Fruit fly (Drosophila melanogaster) whole organism, adult: Measurements from ENCODE around the gene CG18788.

Experiments
- CG11617 ChIP-seq: fragments of 200-800 bp; sonication (Bioruptor generic); optimal IDR thresholded peaks from 2 replicates; lab custom pipeline; 2017; ENCODE audit warnings: mild to moderate bottlenecking, missing biosample characterization, missing genetic modification reagents, missing genetic modification characterization
- CG12768 ChIP-seq: fragments of 200-800 bp; sonication (Bioruptor generic); optimal IDR thresholded peaks from 2 replicates; lab custom pipeline; 2017; ENCODE audit warnings: missing biosample characterization, missing genetic modification characterization, mild to moderate bottlenecking, moderate library complexity, missing genetic modification reagents
- CG14711 ChIP-seq: fragments of 200-800 bp; sonication (Bioruptor generic); optimal IDR thresholded peaks from 2 replicates; lab custom pipeline; 2018; ENCODE audit warnings: missing biosample characterization, mild to moderate bottlenecking, missing genetic modification characterization, moderate library complexity
- CG1620 ChIP-seq: fragments of 200-800 bp; sonication (Bioruptor generic); optimal IDR thresholded peaks from 2 replicates; lab custom pipeline; 2016; ENCODE audit warnings: missing biosample characterization, missing genetic modification characterization
- CG33017 ChIP-seq: fragments of 200-800 bp; sonication (Bioruptor generic); optimal IDR thresholded peaks from 2 replicates; lab custom pipeline; 2018; ENCODE audit warnings: missing biosample characterization, mild to moderate bottlenecking, missing genetic modification characterization, moderate library complexity
- CG5204 ChIP-seq: fragments of 200-800 bp; sonication (Bioruptor generic); optimal IDR thresholded peaks from 2 replicates; lab custom pipeline; 2016; ENCODE audit warnings: missing biosample characterization, missing genetic modification characterization
- CG7045 ChIP-seq: fragments of 200-800 bp; sonication (Bioruptor generic); optimal IDR thresholded peaks from 2 replicates; lab custom pipeline; 2017; ENCODE audit warnings: missing biosample characterization, mild to moderate bottlenecking, missing genetic modification characterization
- CG7101 ChIP-seq: fragments of 200-800 bp; sonication (Bioruptor generic); optimal IDR thresholded peaks from 2 replicates; lab custom pipeline; 2018; ENCODE audit warnings: missing biosample characterization, mild to moderate bottlenecking, missing genetic modification characterization, moderate library complexity
- Clk ChIP-seq: fragments of 200-800 bp; sonication (Bioruptor generic); optimal IDR thresholded peaks from 2 replicates; lab custom pipeline; 2017; ENCODE audit warnings: missing biosample characterization, missing genetic modification characterization
- Crg-1 ChIP-seq: fragments of 200-800 bp; sonication (Bioruptor generic); optimal IDR thresholded peaks from 2 replicates; lab custom pipeline; 2016; ENCODE audit warnings: missing biosample characterization, missing genetic modification characterization
- Hr96 ChIP-seq: fragments of 200-800 bp; sonication (Bioruptor generic); optimal IDR thresholded peaks from 2 replicates; lab custom pipeline; 2016; ENCODE audit warnings: missing biosample characterization, missing genetic modification characterization
- Mnt ChIP-seq: fragments of 200-800 bp; sonication (Bioruptor generic); optimal IDR thresholded peaks from 2 replicates; lab custom pipeline; 2016; ENCODE audit warnings: missing biosample characterization, mild to moderate bottlenecking, missing genetic modification characterization
- bab1 ChIP-seq: fragments of 200-800 bp; sonication (Bioruptor generic); optimal IDR thresholded peaks from 3 replicates; lab custom pipeline; 2019; ENCODE audit warnings: missing biosample characterization, mild to moderate bottlenecking, missing genetic modification characterization, moderate library complexity
- cic ChIP-seq: fragments of 200-800 bp; sonication (Bioruptor generic); optimal IDR thresholded peaks from 2 replicates; lab custom pipeline; 2017; ENCODE audit warnings: missing biosample characterization, mild to moderate bottlenecking, missing genetic modification characterization, moderate library complexity
- cnc ChIP-seq, 2 experiments: fragments of >200 bp; optimal IDR thresholded peaks; 2 replicates each; lab custom pipeline; 2017
- kay ChIP-seq: fragments of 200-800 bp; sonication (Bioruptor generic); peaks from one replicate; lab custom pipeline; 2016; ENCODE audit warnings: missing biosample characterization, missing genetic modification characterization, borderline replicate concordance
- ovo ChIP-seq: fragments of 200-800 bp; sonication (Bioruptor generic); optimal IDR thresholded peaks from 2 replicates; lab custom pipeline; 2016; ENCODE audit warnings: missing biosample characterization, missing genetic modification characterization
- pad ChIP-seq: fragments of 200-800 bp; sonication (Bioruptor generic); optimal IDR thresholded peaks from 3 replicates; lab custom pipeline; 2017; ENCODE audit warnings: missing biosample characterization, missing genetic modification characterization, mild to moderate bottlenecking, moderate library complexity, missing genetic modification reagents
- tj ChIP-seq: fragments of 200-800 bp; sonication (Bioruptor generic); optimal IDR thresholded peaks from 3 replicates; lab custom pipeline; 2017; ENCODE audit warnings: missing biosample characterization, mild to moderate bottlenecking, missing genetic modification characterization, moderate library complexity
- toe ChIP-seq: fragments of 200-800 bp; sonication (Bioruptor generic); optimal IDR thresholded peaks from 2 replicates; lab custom pipeline; 2016; ENCODE audit warnings: missing biosample characterization, missing genetic modification characterization

The CG18788 gene

DNA sequence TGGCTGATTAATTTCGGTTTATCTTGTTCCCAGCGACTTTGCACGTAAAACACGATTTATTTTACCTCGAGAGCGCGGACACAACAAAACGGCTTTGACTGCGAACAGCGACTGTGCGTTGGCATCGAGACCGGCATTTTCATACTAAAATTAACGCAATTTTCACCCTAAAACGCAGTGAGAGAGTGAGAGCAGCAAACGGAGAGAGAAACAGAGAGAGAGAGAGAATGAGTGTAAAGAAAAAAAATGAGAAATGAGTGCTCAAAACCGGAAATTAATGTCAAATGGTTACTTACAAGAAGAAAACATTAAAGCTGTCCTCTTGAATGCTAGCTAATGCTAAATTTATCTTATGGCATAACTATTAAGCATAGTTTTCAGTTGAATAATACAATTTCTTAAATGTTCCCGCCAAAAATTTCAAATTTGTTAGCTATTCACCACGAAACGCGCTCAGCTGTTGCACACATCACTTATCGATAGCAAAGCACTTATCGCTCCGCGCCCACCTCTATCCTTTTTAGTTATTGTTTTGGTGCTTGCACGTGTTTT is 21.9 kb downstream of the CG18788 start, which contains the start of the genes JhI-21, RpL7-like and CG34164:
Gene JhI-21, minus strand, starts transcription at position 206 of the 552 bp plus-strand sequence.
Gene RpL7-like, plus strand, starts transcription at position 490 of the 552 bp plus-strand sequence.
Gene CG34164, plus strand, starts transcription at position 512 of the 552 bp plus-strand sequence.
- peak; percentile 87 for TF ChIP-seq Mnt
- TF ChIP-seq Hr96 (GFP tag; lab: Kevin White, UChicago) = no peak
- no peak for TF ChIP-seq CG5204 (GFP tag; lab: Kevin White, UChicago)
- TF ChIP-seq bab1 (GFP tag; lab: Kevin White, UChicago) = no peak
- no peak for TF ChIP-seq cic
- TF ChIP-seq CG7101 (tag; lab: Kevin White, UChicago) = no peak
- no peak for TF ChIP-seq ovo (GFP tag; lab: Kevin White, UChicago)
- no peak for TF ChIP-seq CG11617 (GFP tag; lab: Kevin White, UChicago)
- TF ChIP-seq CG12768 = peak; percentile 4
- TF ChIP-seq tj (GFP tag; lab: Kevin White, UChicago) = peak; percentile 57

DNA sequence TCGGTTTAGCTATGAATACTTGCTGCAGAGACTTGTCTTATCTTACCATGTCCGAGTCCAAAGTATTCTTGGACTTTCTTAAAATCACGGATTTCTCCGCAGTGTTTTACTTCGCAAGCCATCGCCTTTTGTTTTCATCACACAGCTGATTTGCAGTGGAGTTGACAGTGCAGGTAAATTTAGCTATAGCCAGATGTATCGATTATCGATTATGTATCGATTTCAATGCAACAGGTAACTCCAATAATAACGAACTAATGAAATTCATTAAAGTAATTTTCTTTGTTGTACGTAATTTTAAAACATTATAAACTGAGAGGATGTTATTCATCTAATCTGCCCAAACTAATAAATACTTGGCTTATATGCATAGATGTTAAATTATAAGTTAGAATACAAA is 29.0 kb downstream of the CG18788 start, which contains the start of gene Rab3-GAP:
Gene Rab3-GAP, minus strand, starts transcription at position 150 of the 400 bp plus-strand sequence.
- TF ChIP-seq cic (no peak), Mnt (no peak), CG7101 (tag; lab: Kevin White, UChicago) (peak; percentile 13), CG11617 (GFP tag; lab: Kevin White, UChicago) (peak; percentile 20), bab1 (GFP tag; lab: Kevin White, UChicago) (peak; percentile 47), CG33017 (no peak), CG7045 (GFP tag; lab: Kevin White, UChicago) (no peak), CG5204 (GFP tag; lab: Kevin White, UChicago) (no peak), kay (no peak), CG14711 (tag; lab: Kevin White, UChicago) (peak; percentile 29), Hr96 (GFP tag; lab: Kevin White, UChicago) (no peak), toe (GFP tag; lab: Kevin White, UChicago) (no peak)

- TF ChIP-seq CG33017 = peak; percentile 64
- no peak for TF ChIP-seq ovo (GFP tag; lab: Kevin White, UChicago)
- peak; percentile 51 for TF ChIP-seq CG7101 (tag; lab: Kevin White, UChicago)
- peak; percentile 29 for TF ChIP-seq CG11617 (GFP tag; lab: Kevin White, UChicago)
- TF ChIP-seq CG7045 (GFP tag; lab: Kevin White, UChicago) = peak; percentile 19
- peak; percentile 15 for TF ChIP-seq CG12768
- TF ChIP-seq CG14711 (tag; lab: Kevin White, UChicago) = peak; percentile 34
- TF ChIP-seq Clk (GFP tag; lab: Kevin White, UChicago) = no peak
- TF ChIP-seq CG1620 = no peak
- TF ChIP-seq CG5204 (GFP tag; lab: Kevin White, UChicago) = no peak
These were observed 31.8 kb downstream of the CG18788 start for dm6 chr2L:12065683-12066386.

DNA sequence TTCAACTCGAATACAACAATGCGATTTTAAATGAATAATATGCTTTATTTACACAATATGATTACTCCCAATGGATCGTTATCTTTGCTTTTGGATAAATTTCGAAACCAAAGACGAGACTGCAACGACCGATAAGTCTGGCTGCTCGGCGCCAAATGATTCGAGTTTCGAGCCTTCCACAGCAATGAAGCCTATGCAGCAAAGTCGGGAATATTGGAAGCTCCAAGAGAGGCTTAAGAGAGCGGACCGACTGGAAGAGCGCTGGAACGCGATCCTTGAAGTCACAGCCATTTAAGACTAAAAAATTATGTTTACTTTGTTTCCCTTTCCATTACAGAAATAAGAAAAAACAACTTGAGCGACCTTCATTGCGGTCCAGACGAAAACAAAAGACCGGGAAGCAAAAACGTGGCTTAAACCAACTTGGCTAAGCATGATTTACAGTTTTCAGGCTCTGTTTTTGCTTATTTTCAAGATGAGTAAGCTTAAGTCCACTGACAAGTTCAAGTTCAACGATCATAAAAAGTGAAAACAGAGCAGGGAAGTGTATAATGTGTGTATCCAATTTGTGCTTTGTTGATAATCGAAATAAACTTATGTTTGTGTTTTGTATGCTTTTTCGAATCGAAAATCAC is 32.7 kb downstream of the CG18788 start, which contains the start of gene firl:
Gene firl, minus strand, starts transcription at position 159 of the 635 bp plus-strand sequence.
- TF ChIP-seq CG5204 (GFP tag; lab: Kevin White, UChicago) (no peak), CG7045 (GFP tag; lab: Kevin White, UChicago) (no peak), CG7101 (tag; lab: Kevin White, UChicago) (no peak), Crg-1 (no peak), Hr96 (GFP tag; lab: Kevin White, UChicago) (no peak)

dm6 chr2L:12075850-12076249 is 41.9 kb downstream of the CG18788 start, which contains the start of gene CG14947:
Gene CG14947 (plus strand): TSS chr2L:12076100.
- no peak for TF ChIP-seq pad (GFP tag; lab: Kevin White, UChicago)
- TF ChIP-seq CG11617 (GFP tag; lab: Kevin White, UChicago) = no peak
- TF ChIP-seq tj (GFP tag; lab: Kevin White, UChicago) = no peak
- no peak for TF ChIP-seq CG7101 (tag; lab: Kevin White, UChicago)
- TF ChIP-seq CG1620 = no peak
- TF ChIP-seq CG33017 = no peak
- no peak for TF ChIP-seq Clk (GFP tag; lab: Kevin White, UChicago)
- no peak for TF ChIP-seq Hr96 (GFP tag; lab: Kevin White, UChicago)
- no peak for TF ChIP-seq toe (GFP tag; lab: Kevin White, UChicago)
- TF ChIP-seq Crg-1 = no peak
- TF ChIP-seq cnc (optimal IDR thresholded peaks at IDR 0.05; lab: Kevin White, UChicago) = no peak
- no peak for TF ChIP-seq kay

dm6 chr2L:12078123-12078658 is 44.2 kb downstream of the CG18788 start:
- no peak for TF ChIP-seq Crg-1
- no peak for TF ChIP-seq toe (GFP tag; lab: Kevin White, UChicago)
